Worm (Caenorhabditis elegans): ENCODE data around the gene nas-25.

DNA sequence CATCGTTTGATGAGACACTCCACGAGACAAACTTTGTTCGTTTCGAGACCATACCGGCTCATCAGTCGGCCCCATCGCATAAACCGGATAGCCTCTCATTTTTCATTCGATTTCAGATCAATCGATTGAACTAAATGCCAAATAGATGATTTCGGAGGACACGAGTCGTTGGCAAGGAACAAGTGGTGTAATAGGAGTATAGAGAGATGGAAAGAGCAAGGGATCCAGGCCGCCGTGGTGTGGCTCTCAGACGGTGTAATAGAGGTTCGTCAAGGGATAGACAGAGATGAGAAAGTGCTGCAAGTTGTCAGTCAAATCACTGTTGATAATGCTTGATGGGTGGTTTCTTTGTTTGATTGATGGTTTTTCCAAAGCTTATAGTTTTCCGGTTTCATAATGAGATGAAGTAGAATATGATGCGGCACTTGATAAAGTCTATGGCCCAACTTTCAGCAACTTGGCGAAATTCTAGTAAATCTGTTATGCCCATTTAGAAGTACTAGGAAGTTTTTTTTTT is 42.4 kb upstream of the nas-25 start, which contains the start of gene sgn-1:
- TF ChIP-seq egl-13 (tag; optimal IDR thresholded peaks at IDR 0.05), result no peak
- TF ChIP-seq nhr-237 (tag; optimal IDR thresholded peaks at IDR 0.05), result no peak
- no peak for TF ChIP-seq fos-1 (tag; optimal IDR thresholded peaks at IDR 0.05)
- TF ChIP-seq hpl-2 (GFP tag; optimal IDR thresholded peaks at IDR 0.05), result no peak
- no peak for TF ChIP-seq fkh-10 (GFP tag; optimal IDR thresholded peaks at IDR 0.05)
- TF ChIP-seq nhr-12 (tag; optimal IDR thresholded peaks at IDR 0.05), result no peak

All from whole organism, L1 larva.